Worm (Caenorhabditis elegans) whole organism, L1 larva: ENCODE data around the gene C24G6.8.
A peak's percentile ranks its signal among the peaks of the same experiment; 100 is the strongest.

Experiments
- F16B12.6 ChIP-seq: fragments of 150-350 bp; optimal IDR thresholded peaks from 2 replicates; lab custom pipeline; 2014; ENCODE audit warnings: missing biosample characterization, missing genetic modification characterization
- egl-27 ChIP-seq, 2 experiments: fragments of 150-350 bp in 1 of 2; sonication (generic microtip); optimal IDR thresholded peaks; 3 replicates each; lab custom pipeline; 2017 to 2018; ENCODE audit warnings: missing biosample characterization in 2 of 2, missing genetic modification characterization in 2 of 2, missing genetic modification reagents in 2 of 2
- fkh-10 ChIP-seq: sonication (generic microtip); optimal IDR thresholded peaks from 2 replicates; lab custom pipeline; 2017; ENCODE audit warnings: missing biosample characterization, missing genetic modification reagents, missing genetic modification characterization
- fos-1 ChIP-seq: fragments of 150-350 bp; optimal IDR thresholded peaks from 2 replicates; lab custom pipeline; 2014; ENCODE audit warnings: missing biosample characterization, missing genetic modification characterization
- nhr-19 ChIP-seq: fragments of 200-800 bp; sonication (Bioruptor generic); conservative IDR thresholded peaks from 2 replicates; pipeline ENCODE4 v1.3.6; 2022; ENCODE audit warnings: missing genetic modification characterization, missing compliant biosample characterization
- nhr-237 ChIP-seq: fragments of 150-350 bp; optimal IDR thresholded peaks from 2 replicates; lab custom pipeline; 2014; ENCODE audit warnings: missing biosample characterization, missing genetic modification characterization
- nhr-76 ChIP-seq: sonication (generic microtip); optimal IDR thresholded peaks from 2 replicates; lab custom pipeline; 2017; ENCODE audit warnings: missing biosample characterization, missing genetic modification characterization
- snpc-4 ChIP-seq: fragments of 150-350 bp; optimal IDR thresholded peaks from 2 replicates; lab custom pipeline; 2014; ENCODE audit warnings: missing biosample characterization, missing genetic modification characterization
- tbx-2 ChIP-seq: sonication (generic microtip); optimal IDR thresholded peaks from 2 replicates; lab custom pipeline; 2016; ENCODE audit warnings: missing genetic modification characterization, missing compliant biosample characterization
- ztf-11 ChIP-seq, 2 experiments: sonication (generic microtip); optimal IDR thresholded peaks; 2 replicates each; lab custom pipeline; 2016 to 2017; ENCODE audit warnings: missing genetic modification characterization in 2 of 2, missing biosample characterization in 1 of 2, missing compliant biosample characterization in 1 of 2
- ztf-4 ChIP-seq: fragments of 150-350 bp; optimal IDR thresholded peaks from 2 replicates; lab custom pipeline; 2014; ENCODE audit warnings: missing biosample characterization, missing genetic modification characterization

- TF ChIP-seq fos-1 = no peak
- peak; percentile 59 for TF ChIP-seq F16B12.6 (tag; lab: Kevin White, UChicago)
- peak; percentile 45 for TF ChIP-seq ztf-4 (tag; lab: Kevin White, UChicago)
- TF ChIP-seq ztf-11 (tag; optimal IDR thresholded peaks at IDR 0.05; lab: Kevin White, UChicago) = no peak
- TF ChIP-seq tbx-2 (tag; lab: Kevin White, UChicago) = peak; percentile 52
- peak; percentile 50 for TF ChIP-seq snpc-4 (tag; lab: Kevin White, UChicago)
- TF ChIP-seq nhr-76 (tag; lab: Kevin White, UChicago) = no peak
- TF ChIP-seq nhr-237 (tag; lab: Kevin White, UChicago) = peak; percentile 12
- TF ChIP-seq nhr-19 = no peak
- TF ChIP-seq fkh-10 (GFP tag; lab: Kevin White, UChicago) = no peak
- no peak for TF ChIP-seq egl-27 (tag; optimal IDR thresholded peaks at IDR 0.05; lab: Kevin White, UChicago)
Measured at ce11 chrV:5580517-5580916, 44.8 kb upstream of the C24G6.8 start.
